Fruit fly (Drosophila melanogaster) whole organism, embryonic: Measurements from ENCODE around the gene Ir94d.

ENCODE experiments used
- Abd-B ChIP-seq: fragments of 200-800 bp; sonication (Bioruptor generic); optimal IDR thresholded peaks from 2 replicates; lab custom pipeline; 2018; ENCODE audit warnings: missing biosample characterization, mild to moderate bottlenecking, missing genetic modification characterization, moderate library complexity
- Ada2b ChIP-seq: fragments of 200-800 bp; sonication (Bioruptor generic); IDR thresholded peaks from 2 replicates; pipeline ENCODE4 v1.3.6; 2022; ENCODE audit warnings: missing biosample characterization, missing genetic modification characterization
- CG10209 ChIP-seq: fragments of 200-800 bp; sonication (Bioruptor generic); optimal IDR thresholded peaks from 3 replicates; lab custom pipeline; 2017; ENCODE audit warnings: missing biosample characterization, mild to moderate bottlenecking, missing genetic modification characterization, missing genetic modification reagents
- CG11695 ChIP-seq: fragments of 200-800 bp; sonication (Bioruptor generic); IDR thresholded peaks from 3 replicates; pipeline ENCODE4 v1.3.6; 2022; ENCODE audit warnings: missing biosample characterization, missing genetic modification characterization
- CG13624 ChIP-seq: fragments of 200-800 bp; sonication (Bioruptor generic); optimal IDR thresholded peaks from 2 replicates; lab custom pipeline; 2016; ENCODE audit warnings: missing biosample characterization, missing genetic modification characterization
- CG14710 ChIP-seq: fragments of 200-800 bp; sonication (Bioruptor generic); optimal IDR thresholded peaks from 3 replicates; lab custom pipeline; 2019; ENCODE audit warnings: missing biosample characterization, mild to moderate bottlenecking, missing genetic modification characterization, moderate library complexity
- CG15696 ChIP-seq: fragments of 200-800 bp; sonication (Bioruptor generic); optimal IDR thresholded peaks from 2 replicates; lab custom pipeline; 2019; ENCODE audit warnings: missing biosample characterization, mild to moderate bottlenecking, missing genetic modification characterization, moderate library complexity
- CG17359 ChIP-seq: fragments of 200-800 bp; sonication (Bioruptor generic); optimal IDR thresholded peaks from 3 replicates; lab custom pipeline; 2018; ENCODE audit warnings: missing biosample characterization, mild to moderate bottlenecking, missing genetic modification characterization, moderate library complexity
- CG17912 ChIP-seq: fragments of 200-800 bp; sonication (Bioruptor generic); optimal IDR thresholded peaks from 2 replicates; lab custom pipeline; 2018; ENCODE audit warnings: missing biosample characterization, mild to moderate bottlenecking, missing genetic modification characterization
- CG18476 ChIP-seq: fragments of 200-800 bp; sonication (Bioruptor generic); optimal IDR thresholded peaks from 2 replicates; lab custom pipeline; 2016; ENCODE audit warnings: missing biosample characterization, mild to moderate bottlenecking, missing genetic modification characterization
- CG18599 ChIP-seq: fragments of 200-800 bp; sonication (Bioruptor generic); optimal IDR thresholded peaks from 3 replicates; lab custom pipeline; 2017; ENCODE audit warnings: missing biosample characterization, missing genetic modification characterization, mild to moderate bottlenecking, moderate library complexity, missing genetic modification reagents
- CG3847 ChIP-seq: fragments of 200-800 bp; sonication (Bioruptor generic); IDR thresholded peaks from 2 replicates; pipeline ENCODE4 v1.3.6; 2022; ENCODE audit warnings: missing biosample characterization, missing genetic modification characterization
- CG6272 ChIP-seq: fragments of 200-800 bp; sonication (Bioruptor generic); IDR thresholded peaks from 2 replicates; pipeline ENCODE4 v1.3.6; 2022; ENCODE audit warnings: missing biosample characterization, missing genetic modification characterization
- CG7786 ChIP-seq: fragments of 200-800 bp; sonication (Bioruptor generic); optimal IDR thresholded peaks from 2 replicates; lab custom pipeline; 2016; ENCODE audit warnings: missing biosample characterization, missing genetic modification characterization
- CG7839 ChIP-seq: fragments of 200-800 bp; sonication (Bioruptor generic); optimal IDR thresholded peaks from 3 replicates; lab custom pipeline; 2018; ENCODE audit warnings: missing biosample characterization, mild to moderate bottlenecking, missing genetic modification characterization, moderate library complexity
- CG8765 ChIP-seq: fragments of 200-800 bp; sonication (Bioruptor generic); IDR thresholded peaks from 2 replicates; pipeline ENCODE4 v1.3.6; 2022; ENCODE audit warnings: missing biosample characterization, missing genetic modification characterization
- CG8924 ChIP-seq: fragments of 200-800 bp; optimal IDR thresholded peaks from 3 replicates; lab custom pipeline; 2019; ENCODE audit warnings: missing biosample characterization, mild to moderate bottlenecking, missing genetic modification characterization, moderate library complexity
- Drgx ChIP-seq: fragments of 200-800 bp; sonication (Bioruptor generic); IDR thresholded peaks from 2 replicates; pipeline ENCODE4 v1.3.6; 2022; ENCODE audit warnings: missing biosample characterization, missing genetic modification characterization
- Ets65A ChIP-seq: fragments of 200-800 bp; sonication (Bioruptor generic); peaks from one replicate; lab custom pipeline; 2016; ENCODE audit warnings: missing biosample characterization, missing genetic modification characterization
- H2.0 ChIP-seq: fragments of 200-800 bp; sonication (Bioruptor generic); IDR thresholded peaks from 2 replicates; pipeline ENCODE4 v1.3.6; 2022; ENCODE audit warnings: missing biosample characterization, missing genetic modification characterization
- Hmr ChIP-seq: fragments of 200-800 bp; sonication (Bioruptor generic); optimal IDR thresholded peaks from 3 replicates; lab custom pipeline; 2017; ENCODE audit warnings: mild to moderate bottlenecking, missing biosample characterization, missing genetic modification reagents, missing genetic modification characterization
- Hr3 ChIP-seq: fragments of 200-800 bp; sonication (Bioruptor generic); optimal IDR thresholded peaks from 3 replicates; lab custom pipeline; 2016; ENCODE audit warnings: missing biosample characterization, missing genetic modification characterization
- Hr51 ChIP-seq, 2 experiments: fragments of 200-800 bp; sonication (Bioruptor generic); optimal IDR thresholded peaks; 2 replicates in 1 of 2; 3 replicates in 1 of 2; lab custom pipeline; 2016 to 2018; ENCODE audit warnings: missing biosample characterization in 2 of 2, missing genetic modification characterization in 2 of 2, mild to moderate bottlenecking in 1 of 2, moderate library complexity in 1 of 2
- Neu2 ChIP-seq: fragments of 200-800 bp; sonication (Bioruptor generic); optimal IDR thresholded peaks from 3 replicates; lab custom pipeline; 2016; ENCODE audit warnings: missing biosample characterization, missing genetic modification characterization, borderline replicate concordance
- Oli ChIP-seq: fragments of 200-800 bp; sonication (Bioruptor generic); optimal IDR thresholded peaks from 2 replicates; lab custom pipeline; 2018; ENCODE audit warnings: missing biosample characterization, mild to moderate bottlenecking, missing genetic modification characterization, moderate library complexity
- PHDP ChIP-seq: fragments of 200-800 bp; sonication (Bioruptor generic); optimal IDR thresholded peaks from 3 replicates; lab custom pipeline; 2018; ENCODE audit warnings: missing biosample characterization, mild to moderate bottlenecking, missing genetic modification characterization, moderate library complexity
- Ptx1 ChIP-seq: fragments of 200-800 bp; sonication (Bioruptor generic); IDR thresholded peaks from 2 replicates; pipeline ENCODE4 v1.3.6; 2022; ENCODE audit warnings: missing biosample characterization, missing genetic modification characterization
- Sry-δ ChIP-seq: fragments of 200-800 bp; sonication (Bioruptor generic); optimal IDR thresholded peaks from 2 replicates; lab custom pipeline; 2016; ENCODE audit warnings: missing biosample characterization, missing genetic modification characterization
- ab ChIP-seq: fragments of 200-800 bp; sonication (Bioruptor generic); optimal IDR thresholded peaks from 2 replicates; lab custom pipeline; 2016; ENCODE audit warnings: missing biosample characterization, missing genetic modification characterization
- bab2 ChIP-seq: fragments of 200-800 bp; sonication (Bioruptor generic); optimal IDR thresholded peaks from 2 replicates; lab custom pipeline; 2016; ENCODE audit warnings: missing biosample characterization, missing genetic modification characterization
- bsh ChIP-seq, 2 experiments: fragments of 200-800 bp; sonication (Bioruptor generic); optimal IDR thresholded peaks; 2 replicates each; lab custom pipeline; 2017 to 2018; ENCODE audit warnings: mild to moderate bottlenecking in 2 of 2, missing biosample characterization in 2 of 2, missing genetic modification characterization in 2 of 2, moderate library complexity in 1 of 2
- cad ChIP-seq: fragments of >200 bp; optimal IDR thresholded peaks from 2 replicates; lab custom pipeline; 2017; ENCODE audit warnings: missing biosample characterization, missing genetic modification characterization
- cwo ChIP-seq: fragments of 200-800 bp; sonication (Bioruptor generic); optimal IDR thresholded peaks from 3 replicates; lab custom pipeline; 2017; ENCODE audit warnings: missing biosample characterization, missing genetic modification characterization, mild to moderate bottlenecking, moderate library complexity, missing genetic modification reagents
- dati ChIP-seq: fragments of 200-800 bp; sonication (Bioruptor generic); IDR thresholded peaks from 2 replicates; pipeline ENCODE4 v1.3.6; 2022; ENCODE audit warnings: missing biosample characterization, missing genetic modification characterization
- dpn ChIP-seq, 2 experiments: fragments of 200-800 bp; sonication (Bioruptor generic); optimal IDR thresholded peaks; 3 replicates each; lab custom pipeline; 2016; ENCODE audit warnings: missing biosample characterization in 2 of 2, missing genetic modification characterization in 2 of 2
- ems ChIP-seq: fragments of 200-800 bp; sonication (Bioruptor generic); optimal IDR thresholded peaks from 3 replicates; lab custom pipeline; 2016; ENCODE audit warnings: missing biosample characterization, missing genetic modification characterization
- fd96Cb ChIP-seq: fragments of 200-800 bp; sonication (Bioruptor generic); optimal IDR thresholded peaks from 2 replicates; lab custom pipeline; 2018; ENCODE audit warnings: missing biosample characterization, mild to moderate bottlenecking, missing genetic modification characterization, moderate library complexity
- gcm ChIP-seq: fragments of 200-800 bp; sonication (Bioruptor generic); optimal IDR thresholded peaks from 2 replicates; lab custom pipeline; 2019; ENCODE audit warnings: missing biosample characterization, mild to moderate bottlenecking, missing genetic modification characterization, moderate library complexity
- jumu ChIP-seq: fragments of 200-800 bp; sonication (Bioruptor generic); optimal IDR thresholded peaks from 3 replicates; lab custom pipeline; 2016; ENCODE audit warnings: missing biosample characterization, missing genetic modification characterization
- knrl ChIP-seq: fragments of 200-800 bp; sonication (Bioruptor generic); IDR thresholded peaks from 3 replicates; pipeline ENCODE4 v1.3.6; 2022; ENCODE audit warnings: missing biosample characterization, missing genetic modification characterization; ENCODE audit not compliant: partially characterized antibody
- mam ChIP-seq: fragments of 200-800 bp; sonication (Bioruptor generic); optimal IDR thresholded peaks from 3 replicates; lab custom pipeline; 2016; ENCODE audit warnings: missing biosample characterization, missing genetic modification characterization
- nmo ChIP-seq: fragments of 200-800 bp; sonication (Bioruptor generic); optimal IDR thresholded peaks from 2 replicates; lab custom pipeline; 2018; ENCODE audit warnings: missing biosample characterization, mild to moderate bottlenecking, missing genetic modification characterization, moderate library complexity
- onecut ChIP-seq: fragments of 200-800 bp; sonication (Bioruptor generic); IDR thresholded peaks from 2 replicates; pipeline ENCODE4 v1.3.6; 2022; ENCODE audit warnings: missing biosample characterization, missing genetic modification characterization
- sob ChIP-seq: fragments of 200-800 bp; sonication (Bioruptor generic); IDR thresholded peaks from 2 replicates; pipeline ENCODE4 v1.3.6; 2022; ENCODE audit warnings: missing biosample characterization, missing genetic modification characterization
- sr ChIP-seq: fragments of 200-800 bp; sonication (Bioruptor generic); IDR thresholded peaks from 3 replicates; pipeline ENCODE4 v1.3.6; 2022; ENCODE audit warnings: missing biosample characterization, missing genetic modification characterization
- tio ChIP-seq: fragments of 200-800 bp; sonication (Bioruptor generic); optimal IDR thresholded peaks from 2 replicates; lab custom pipeline; 2017; ENCODE audit warnings: missing biosample characterization, missing genetic modification characterization, inconsistent platforms
- unpg ChIP-seq: fragments of 200-800 bp; sonication (Bioruptor generic); optimal IDR thresholded peaks from 3 replicates; lab custom pipeline; 2018; ENCODE audit warnings: missing biosample characterization, mild to moderate bottlenecking, missing genetic modification characterization, moderate library complexity
- vvl ChIP-seq: fragments of 200-800 bp; sonication (Bioruptor generic); IDR thresholded peaks from 2 replicates; pipeline ENCODE4 v1.3.6; 2022; ENCODE audit warnings: missing biosample characterization, missing genetic modification characterization
- yki ChIP-seq: fragments of >200 bp; optimal IDR thresholded peaks from 3 replicates; lab custom pipeline; 2018

Ir94d gene

DNA sequence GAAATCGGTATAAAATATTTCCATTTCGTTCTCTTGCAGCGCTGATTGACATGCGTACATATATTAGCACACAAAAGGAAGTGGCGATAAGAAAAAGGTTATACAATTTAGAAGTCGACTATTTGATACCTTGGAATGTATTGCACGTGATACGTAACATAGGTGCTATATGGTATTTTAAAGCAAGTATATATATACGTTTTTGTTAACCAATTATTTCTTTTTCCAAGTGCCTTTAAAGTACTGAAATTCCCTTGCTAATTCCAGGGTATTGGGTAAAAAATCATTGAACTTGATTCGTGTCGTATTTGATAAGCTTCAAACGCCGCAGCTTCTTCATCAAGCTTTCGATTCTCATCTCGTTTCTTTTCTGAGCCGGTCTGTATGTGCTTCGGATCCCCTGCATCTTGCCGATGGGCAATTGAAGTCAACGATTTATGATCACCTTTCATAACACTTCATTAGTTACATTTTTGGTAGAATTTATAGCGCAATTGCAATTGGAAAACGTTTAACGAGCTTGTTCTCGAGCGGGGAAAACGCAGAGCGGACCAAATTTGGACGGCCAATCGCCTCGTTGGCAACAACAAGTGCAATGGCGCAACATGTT is 39.0 kb upstream of the Ir94d start, which contains the start of gene CG4408:
Gene CG4408 (minus strand): TSS at position 60 of the 610 bp plus-strand sequence.
- TF ChIP-seq yki (lab: Kevin White, UChicago) (no peak), bsh (GFP tag; optimal IDR thresholded peaks at IDR 0.05; lab: Kevin White, UChicago) (peak; percentile 19 to 20), knrl (GFP tag; lab: Robert Waterston, UW) (no peak), cwo (GFP tag; lab: Kevin White, UChicago) (peak; percentile 43), dpn (GFP tag; optimal IDR thresholded peaks at IDR 0.05; lab: Kevin White, UChicago) (peak in 1 of 2 experiments; percentile 11), CG8924 (tag; lab: Kevin White, UChicago) (peak; percentile 32), H2.0 (GFP tag; lab: Robert Waterston, UW) (no peak), CG3847 (GFP tag; lab: Robert Waterston, UW) (peak; percentile 35; the same call in 1 of the 2 replicates), Ada2b (peak; percentile 68), CG11695 (0 out of 3 replicates have a peak, but pooled peaks have one; percentile 10), ems (GFP tag; lab: Kevin White, UChicago) (no peak), Drgx (GFP tag; lab: Robert Waterston, UW) (peak; percentile 70), CG7786 (GFP tag; lab: Kevin White, UChicago) (peak; percentile 38), CG7839 (tag; lab: Kevin White, UChicago) (peak; percentile 57), gcm (GFP tag; lab: Kevin White, UChicago) (no peak), onecut (0 out of 2 replicates have a peak, but pooled peaks have one; percentile 23), CG18476 (GFP tag; lab: Kevin White, UChicago) (no peak), dati (GFP tag; lab: Robert Waterston, UW) (no peak), mam (GFP tag; lab: Kevin White, UChicago) (peak; percentile 53), sr (GFP tag; lab: Robert Waterston, UW) (no peak), Abd-B (GFP tag; lab: Kevin White, UChicago) (peak; percentile 30), Ets65A (peak; percentile 30), unpg (GFP tag; lab: Kevin White, UChicago) (peak; percentile 26), CG14710 (tag; lab: Kevin White, UChicago) (peak; percentile 3), CG10209 (GFP tag; lab: Kevin White, UChicago) (peak; percentile 13), CG17912 (GFP tag; lab: Kevin White, UChicago) (no peak), CG6272 (0 out of 2 replicates have a peak, but pooled peaks have one; percentile 22), Oli (tag; lab: Kevin White, UChicago) (peak; percentile 24), tio (GFP tag; lab: Kevin White, UChicago) (no peak), fd96Cb (tag; lab: Kevin White, UChicago) (peak; percentile 48), jumu (GFP tag; lab: Kevin White, UChicago) (no peak), nmo (peak; percentile 34), CG15696 (tag; lab: Kevin White, UChicago) (peak; percentile 0), bab2 (peak; percentile 9), Hr51 (GFP tag; optimal IDR thresholded peaks at IDR 0.05; lab: Kevin White, UChicago) (peak in 1 of 2 experiments; percentile 31), Ptx1 (GFP tag; lab: Robert Waterston, UW) (peak; percentile 52; the same call in 1 of the 2 replicates), CG17359 (tag; lab: Kevin White, UChicago) (peak; percentile 51), cad (GFP tag; lab: Kevin White, UChicago) (no peak), Sry-δ (GFP tag; lab: Kevin White, UChicago) (no peak), ab (GFP tag; lab: Kevin White, UChicago) (no peak), Hmr (GFP tag; lab: Kevin White, UChicago) (peak; percentile 25), CG13624 (GFP tag; lab: Kevin White, UChicago) (peak; percentile 54), vvl (GFP tag; lab: Robert Waterston, UW) (peak; percentile 73), Neu2 (no peak), sob (peak; percentile 61; the same call in 1 of the 2 replicates), Hr3 (GFP tag; lab: Kevin White, UChicago) (no peak), CG8765 (GFP tag; lab: Robert Waterston, UW) (0 out of 2 replicates have a peak, but pooled peaks have one; percentile 6), CG18599 (GFP tag; lab: Kevin White, UChicago) (peak; percentile 69), PHDP (tag; lab: Kevin White, UChicago) (peak; percentile 43)
